Worm (Caenorhabditis elegans) whole organism, mixed stage, embryonic: ENCODE results near the gene fbxb-76.

Experiments
- blmp-1 ChIP-seq: fragments of 150-350 bp; optimal IDR thresholded peaks from 2 replicates; lab custom pipeline; 2014; ENCODE audit warnings: missing biosample characterization, missing genetic modification characterization
- lin-32 ChIP-seq: fragments of 200-800 bp; sonication (Bioruptor generic); optimal IDR thresholded peaks from 2 replicates; lab custom pipeline; 2018; ENCODE audit warnings: mild to moderate bottlenecking, missing genetic modification characterization, missing compliant biosample characterization
- nhr-237 ChIP-seq: fragments of 150-350 bp; optimal IDR thresholded peaks from 2 replicates; lab custom pipeline; 2014; ENCODE audit warnings: missing biosample characterization, missing genetic modification characterization
- unc-62 ChIP-seq: fragments of 150-350 bp; optimal IDR thresholded peaks from 2 replicates; lab custom pipeline; 2014; ENCODE audit warnings: missing biosample characterization, missing genetic modification reagents, missing genetic modification characterization
- ztf-11 ChIP-seq: fragments of 150-350 bp; optimal IDR thresholded peaks from 2 replicates; lab custom pipeline; 2014; ENCODE audit warnings: missing biosample characterization, missing genetic modification characterization

ce11 chrIV:11372366-11372997, 6.7 kb downstream of the fbxb-76 start, which contains the start of gene cbd-1:
- no peak for TF ChIP-seq lin-32 (GFP tag; lab: Kevin White, UChicago)
- TF ChIP-seq blmp-1, result no peak
- TF ChIP-seq unc-62 (GFP tag; lab: Kevin White, UChicago), result no peak
- TF ChIP-seq ztf-11 (tag; lab: Kevin White, UChicago), result no peak
- no peak for TF ChIP-seq nhr-237 (tag; lab: Kevin White, UChicago)
